Comparison of ENCODE assay signal across 5 fruit fly cellular contexts in genomic region chr3R:5758624-5759209, dm6.
TF ChIP-seq lines count a peak whose summit lies in the region.

TSS of gene Sec8 (minus strand) at chr3R:5758997.

- no peak for TF ChIP-seq CTCF in whole organism, embryonic (GFP tag; optimal IDR thresholded peaks at IDR 0.05; lab: Kevin White, UChicago)

TF ChIP-seq in whole organism, adult, 20 proteins besides CTCF, POLR2A, EP300 and RAD21:
- no peak for TF ChIP-seq kay (GFP tag; lab: Kevin White, UChicago; ENCODE audit: borderline replicate concordance)
- peak; percentile 2 for TF ChIP-seq pad (GFP tag; optimal IDR thresholded peaks at IDR 0.05; lab: Kevin White, UChicago)
- no peak for TF ChIP-seq CG5204 (GFP tag; optimal IDR thresholded peaks at IDR 0.05; lab: Kevin White, UChicago)
- TF ChIP-seq CG14711 (tag; optimal IDR thresholded peaks at IDR 0.05; lab: Kevin White, UChicago) = peak; percentile 25
- TF ChIP-seq CG11617 (GFP tag; optimal IDR thresholded peaks at IDR 0.05; lab: Kevin White, UChicago) = peak; percentile 8
- no peak for TF ChIP-seq ovo (GFP tag; optimal IDR thresholded peaks at IDR 0.05; lab: Kevin White, UChicago)
- peak; percentile 45 for TF ChIP-seq CG7101 (tag; optimal IDR thresholded peaks at IDR 0.05; lab: Kevin White, UChicago)
- peak; percentile 7 for TF ChIP-seq CG33017 (tag; optimal IDR thresholded peaks at IDR 0.05; lab: Kevin White, UChicago)
- peak; percentile 31 for TF ChIP-seq Mnt (GFP tag; optimal IDR thresholded peaks at IDR 0.05; lab: Kevin White, UChicago)
- peak; percentile 63 for TF ChIP-seq bab1 (GFP tag; optimal IDR thresholded peaks at IDR 0.05; lab: Kevin White, UChicago)
- TF ChIP-seq CG1620 (GFP tag; optimal IDR thresholded peaks at IDR 0.05; lab: Kevin White, UChicago) = peak; percentile 30
- peak; percentile 24 for TF ChIP-seq Hr96 (GFP tag; optimal IDR thresholded peaks at IDR 0.05; lab: Kevin White, UChicago)
- TF ChIP-seq Crg-1 (GFP tag; optimal IDR thresholded peaks at IDR 0.05; lab: Kevin White, UChicago) = peak; percentile 25
TF ChIP-seq in whole organism, adult: peak in this region for 10.

TF ChIP-seq in whole organism, embryonic, 481 proteins besides CTCF, POLR2A, EP300 and RAD21 (continues in another document):
- TF ChIP-seq PHDP (tag; optimal IDR thresholded peaks at IDR 0.05; lab: Kevin White, UChicago) (no peak), Side (GFP tag; optimal IDR thresholded peaks at IDR 0.05; lab: Kevin White, UChicago) (peak; percentile 63), zen (tag; optimal IDR thresholded peaks at IDR 0.05; lab: Kevin White, UChicago) (peak; percentile 51), ftz-f1 (GFP tag; optimal IDR thresholded peaks at IDR 0.05; lab: Kevin White, UChicago) (no peak), CG9727 (GFP tag; optimal IDR thresholded peaks at IDR 0.05; lab: Kevin White, UChicago) (no peak), nerfin-1 (tag; optimal IDR thresholded peaks at IDR 0.05; lab: Kevin White, UChicago) (no peak), Spps (tag; optimal IDR thresholded peaks at IDR 0.05; lab: Kevin White, UChicago) (no peak), CG3847 (GFP tag; IDR thresholded peaks at IDR 0.05; lab: Robert Waterston, UW) (peak; percentile 50; the same call in 1 of the 2 replicates), Ravus (GFP tag; IDR thresholded peaks at IDR 0.05; lab: Robert Waterston, UW) (no peak), tap (tag; optimal IDR thresholded peaks at IDR 0.05; lab: Kevin White, UChicago) (no peak), Hmr (GFP tag; optimal IDR thresholded peaks at IDR 0.05; lab: Kevin White, UChicago) (no peak), Sin3A (optimal IDR thresholded peaks at IDR 0.05; lab: Kevin White, UChicago) (peak; percentile 56), CG9876 (GFP tag; optimal IDR thresholded peaks at IDR 0.05; lab: Kevin White, UChicago) (peak; percentile 7), sqz (GFP tag; optimal IDR thresholded peaks at IDR 0.05; lab: Kevin White, UChicago) (no peak), CG3838 (GFP tag; optimal IDR thresholded peaks at IDR 0.05; lab: Kevin White, UChicago) (no peak), shn (GFP tag; optimal IDR thresholded peaks at IDR 0.05; lab: Kevin White, UChicago) (peak; percentile 27), zfh2 (GFP tag; optimal IDR thresholded peaks at IDR 0.05; lab: Kevin White, UChicago) (peak; percentile 68), sens-2 (GFP tag; IDR thresholded peaks at IDR 0.05; lab: Robert Waterston, UW) (no peak), CG4820 (GFP tag; optimal IDR thresholded peaks at IDR 0.05; lab: Kevin White, UChicago) (peak; percentile 28), MBD-R2 (GFP tag; IDR thresholded peaks at IDR 0.05; lab: Robert Waterston, UW) (peak; percentile 77)

TF ChIP-seq in whole organism, prepupa, 60 proteins besides CTCF, POLR2A, EP300 and RAD21 (continues in another document):
- TF ChIP-seq CG6808 (GFP tag; optimal IDR thresholded peaks at IDR 0.05; lab: Kevin White, UChicago) (no peak), Ets21C (GFP tag; optimal IDR thresholded peaks at IDR 0.05; lab: Kevin White, UChicago) (no peak), OdsH (GFP tag; optimal IDR thresholded peaks at IDR 0.05; lab: Kevin White, UChicago) (no peak), svp (GFP tag; lab: Kevin White, UChicago) (no peak), cyc (GFP tag; optimal IDR thresholded peaks at IDR 0.05; lab: Kevin White, UChicago) (peak; percentile 23), Hr38 (GFP tag; optimal IDR thresholded peaks at IDR 0.05; lab: Kevin White, UChicago) (no peak), Eip93F (GFP tag; optimal IDR thresholded peaks at IDR 0.05; lab: Kevin White, UChicago) (no peak), achi (GFP tag; optimal IDR thresholded peaks at IDR 0.05; lab: Kevin White, UChicago) (no peak), ss (GFP tag; optimal IDR thresholded peaks at IDR 0.05; lab: Kevin White, UChicago) (no peak), CG11902 (GFP tag; optimal IDR thresholded peaks at IDR 0.05; lab: Kevin White, UChicago) (no peak), CG7368 (GFP tag; optimal IDR thresholded peaks at IDR 0.05; lab: Kevin White, UChicago) (no peak), CG31627 (GFP tag; optimal IDR thresholded peaks at IDR 0.05; lab: Kevin White, UChicago) (peak; percentile 32), CG16779 (tag; optimal IDR thresholded peaks at IDR 0.05; lab: Kevin White, UChicago) (no peak), Eip75B (GFP tag; optimal IDR thresholded peaks at IDR 0.05; lab: Kevin White, UChicago) (no peak), esn (GFP tag; optimal IDR thresholded peaks at IDR 0.05; lab: Kevin White, UChicago) (peak; percentile 56), pdm3 (GFP tag; optimal IDR thresholded peaks at IDR 0.05; lab: Kevin White, UChicago) (no peak), CG34406 (GFP tag; optimal IDR thresholded peaks at IDR 0.05; lab: Kevin White, UChicago) (no peak), fd59A (GFP tag; optimal IDR thresholded peaks at IDR 0.05; lab: Kevin White, UChicago) (no peak), Gug (GFP tag; IDR thresholded peaks at IDR 0.05; lab: Robert Waterston, UW) (no peak), Sox14 (GFP tag; optimal IDR thresholded peaks at IDR 0.05; lab: Kevin White, UChicago) (peak; percentile 45), eg (GFP tag; IDR thresholded peaks at IDR 0.05; lab: Robert Waterston, UW) (no peak), acj6 (GFP tag; optimal IDR thresholded peaks at IDR 0.05; lab: Kevin White, UChicago) (no peak)

TF ChIP-seq in whole organism, pupa, 21 proteins besides CTCF, POLR2A, EP300 and RAD21:
- TF ChIP-seq gl (tag; optimal IDR thresholded peaks at IDR 0.05; lab: Kevin White, UChicago) (no peak), CG14655 (GFP tag; optimal IDR thresholded peaks at IDR 0.05; lab: Kevin White, UChicago) (no peak), Pif1A (GFP tag; optimal IDR thresholded peaks at IDR 0.05; lab: Kevin White, UChicago) (no peak), CG4496 (GFP tag; IDR thresholded peaks at IDR 0.05; lab: Robert Waterston, UW) (0 out of 3 replicates have a peak, but pooled peaks have one; percentile 33), CG8301 (tag; optimal IDR thresholded peaks at IDR 0.05; lab: Kevin White, UChicago) (no peak), CG34367 (tag; optimal IDR thresholded peaks at IDR 0.05; lab: Kevin White, UChicago) (no peak), rn (GFP tag; IDR thresholded peaks at IDR 0.05; lab: Robert Waterston, UW) (no peak), fd96Ca (GFP tag; IDR thresholded peaks at IDR 0.05; lab: Robert Waterston, UW) (0 out of 3 replicates have a peak, but pooled peaks have one; percentile 33), CG10348 (GFP tag; IDR thresholded peaks at IDR 0.05; lab: Robert Waterston, UW) (no peak), CG8159 (tag; optimal IDR thresholded peaks at IDR 0.05; lab: Kevin White, UChicago) (no peak), CG32121 (GFP tag; IDR thresholded peaks at IDR 0.05; lab: Robert Waterston, UW) (no peak), CG12605 (GFP tag; IDR thresholded peaks at IDR 0.05; lab: Robert Waterston, UW) (no peak), CG9948 (tag; optimal IDR thresholded peaks at IDR 0.05; lab: Kevin White, UChicago) (no peak), Ets98B (GFP tag; IDR thresholded peaks at IDR 0.05; lab: Robert Waterston, UW) (no peak)

TF ChIP-seq in whole organism, wandering third instar larva, 38 proteins besides CTCF, POLR2A, EP300 and RAD21:
- TF ChIP-seq Hr83 (GFP tag; optimal IDR thresholded peaks at IDR 0.05; lab: Kevin White, UChicago; ENCODE audit: poor library complexity, severe bottlenecking) (peak; percentile 85), Hr78 (GFP tag; optimal IDR thresholded peaks at IDR 0.05; lab: Kevin White, UChicago) (no peak), ey (GFP tag; optimal IDR thresholded peaks at IDR 0.05; lab: Kevin White, UChicago) (peak; percentile 25), CG9705 (GFP tag; optimal IDR thresholded peaks at IDR 0.05; lab: Kevin White, UChicago) (peak; percentile 5), HLH106 (tag; optimal IDR thresholded peaks at IDR 0.05; lab: Kevin White, UChicago) (peak; percentile 59), rgr (GFP tag; optimal IDR thresholded peaks at IDR 0.05; lab: Kevin White, UChicago) (no peak), OdsH (GFP tag; optimal IDR thresholded peaks at IDR 0.05; lab: Kevin White, UChicago) (peak; percentile 18), sv (GFP tag; optimal IDR thresholded peaks at IDR 0.05; lab: Kevin White, UChicago) (no peak), Jra (GFP tag; optimal IDR thresholded peaks at IDR 0.05; lab: Kevin White, UChicago) (peak; percentile 55)
